Fruit fly (Drosophila melanogaster): Measurements from ENCODE around the gene Vml.

Gene Vml

dm6 chrX:2300293-2301068, 24.9 kb downstream of the Vml start (continued):
- peak; percentile 82 for TF ChIP-seq zen (tag; optimal IDR thresholded peaks at IDR 0.05)
- TF ChIP-seq knrl (GFP tag; IDR thresholded peaks at IDR 0.05; ENCODE audit: partially characterized antibody) = no peak
- no peak for TF ChIP-seq mld (GFP tag; IDR thresholded peaks at IDR 0.05; ENCODE audit: partially characterized antibody)
- TF ChIP-seq CG4820 (GFP tag; optimal IDR thresholded peaks at IDR 0.05) = peak; percentile 89
- peak; percentile 96 for TF ChIP-seq tgo (GFP tag; IDR thresholded peaks at IDR 0.05)
- peak; percentile 87 for TF ChIP-seq CG15514 (GFP tag; optimal IDR thresholded peaks at IDR 0.05)
- no peak for TF ChIP-seq h (optimal IDR thresholded peaks at IDR 0.05)
- TF ChIP-seq ro (GFP tag; IDR thresholded peaks at IDR 0.05) = peak; percentile 90
- TF ChIP-seq CG2712 (tag; optimal IDR thresholded peaks at IDR 0.05) = peak; percentile 95
- TF ChIP-seq usp (GFP tag; optimal IDR thresholded peaks at IDR 0.05) = no peak
- TF ChIP-seq row (GFP tag; IDR thresholded peaks at IDR 0.05) = peak; percentile 94
- no peak for TF ChIP-seq inv (GFP tag; IDR thresholded peaks at IDR 0.05; ENCODE audit: partially characterized antibody)
- TF ChIP-seq Doc2 (GFP tag; IDR thresholded peaks at IDR 0.05) = peak; percentile 73
- peak; percentile 94 for TF ChIP-seq CG9932 (GFP tag; IDR thresholded peaks at IDR 0.05)
- peak; percentile 91 for TF ChIP-seq nom (GFP tag; optimal IDR thresholded peaks at IDR 0.05)
- peak; percentile 86 for TF ChIP-seq CG17186 (GFP tag; optimal IDR thresholded peaks at IDR 0.05)
- TF ChIP-seq CG7745 (tag; optimal IDR thresholded peaks at IDR 0.05) = peak; percentile 39
- peak; percentile 98 for TF ChIP-seq CG2199 (GFP tag; IDR thresholded peaks at IDR 0.05)
- TF ChIP-seq zfh1 (GFP tag; IDR thresholded peaks at IDR 0.05) = peak; percentile 97
- peak; percentile 89 for TF ChIP-seq btn (GFP tag; optimal IDR thresholded peaks at IDR 0.05)
- TF ChIP-seq gce (GFP tag; IDR thresholded peaks at IDR 0.05) = peak; percentile 97
- peak; percentile 96 for TF ChIP-seq sisA (GFP tag; IDR thresholded peaks at IDR 0.05)
- TF ChIP-seq Nf-YC (tag; optimal IDR thresholded peaks at IDR 0.05) = peak; percentile 63
- peak; percentile 89 for TF ChIP-seq Bdp1 (GFP tag; optimal IDR thresholded peaks at IDR 0.05)
- TF ChIP-seq Hr78 (GFP tag; optimal IDR thresholded peaks at IDR 0.05) = peak in 1 of 2 experiments; percentile 84
- peak; percentile 75 for TF ChIP-seq mirr (GFP tag; optimal IDR thresholded peaks at IDR 0.05)
- TF ChIP-seq oc (tag; optimal IDR thresholded peaks at IDR 0.05) = peak; percentile 95
- TF ChIP-seq CG14441 (GFP tag; IDR thresholded peaks at IDR 0.05) = peak; percentile 99
- TF ChIP-seq Drgx (GFP tag; IDR thresholded peaks at IDR 0.05) = peak; percentile 99
- TF ChIP-seq dpn (GFP tag; optimal IDR thresholded peaks at IDR 0.05) = peak; percentile 88 to 90
- peak; percentile 85 for TF ChIP-seq sqz (GFP tag; optimal IDR thresholded peaks at IDR 0.05)
- peak; percentile 94 for TF ChIP-seq fd3F (GFP tag; optimal IDR thresholded peaks at IDR 0.05)
- peak; percentile 98 for TF ChIP-seq sens-2 (GFP tag; IDR thresholded peaks at IDR 0.05)
- TF ChIP-seq bsh (GFP tag; optimal IDR thresholded peaks at IDR 0.05) = peak; percentile 97 to 98
- TF ChIP-seq peb (GFP tag; IDR thresholded peaks at IDR 0.05) = peak; percentile 93
- 0 out of 2 replicates have a peak, but pooled peaks have one; percentile 40 for TF ChIP-seq Dip2 (GFP tag; IDR thresholded peaks at IDR 0.05)
- peak; percentile 97 for TF ChIP-seq ara (GFP tag; IDR thresholded peaks at IDR 0.05)
- TF ChIP-seq MTF-1 (GFP tag; optimal IDR thresholded peaks at IDR 0.05; ENCODE audit: borderline replicate concordance) = peak; percentile 88
- TF ChIP-seq YL-1 (GFP tag; optimal IDR thresholded peaks at IDR 0.05) = peak; percentile 76
- peak; percentile 86 for TF ChIP-seq CG15011 (GFP tag; optimal IDR thresholded peaks at IDR 0.05)
- no peak for TF ChIP-seq Trl (optimal IDR thresholded peaks at IDR 0.05)
- TF ChIP-seq Trl (GFP tag; optimal IDR thresholded peaks at IDR 0.05) = peak; percentile 76

Measured in whole organism, embryonic.